Worm (Caenorhabditis elegans) whole organism, L4 larva: ENCODE measurements around the gene fln-1.

ENCODE experiments used
- ceh-20 ChIP-seq: fragments of 200-800 bp; sonication (Bioruptor generic); IDR thresholded peaks from 2 replicates; pipeline ENCODE4 v1.3.6; 2022; ENCODE audit warnings: missing genetic modification reagents, missing genetic modification characterization, missing compliant biosample characterization
- ces-1 ChIP-seq: fragments of 150-350 bp; sonication (generic microtip); optimal IDR thresholded peaks from 4 replicates; lab custom pipeline; 2014; ENCODE audit warnings: missing biosample characterization, missing genetic modification reagents, missing genetic modification characterization
- lin-13 ChIP-seq: fragments of 150-350 bp; optimal IDR thresholded peaks from 2 replicates; lab custom pipeline; 2014; ENCODE audit warnings: missing biosample characterization, missing genetic modification reagents, missing genetic modification characterization
- lin-39 ChIP-seq: fragments of 150-350 bp; optimal IDR thresholded peaks from 2 replicates; lab custom pipeline; 2014; ENCODE audit warnings: missing biosample characterization, missing genetic modification reagents, missing genetic modification characterization
- madf-9 ChIP-seq: fragments of 200-800 bp; sonication (Bioruptor generic); conservative IDR thresholded peaks from 2 replicates; pipeline ENCODE4 v1.3.6; 2022; ENCODE audit warnings: missing genetic modification reagents, missing genetic modification characterization, missing compliant biosample characterization
- mep-1 ChIP-seq: fragments of 150-350 bp; sonication (generic microtip); optimal IDR thresholded peaks from 3 replicates; lab custom pipeline; 2014; ENCODE audit warnings: missing biosample characterization, missing genetic modification characterization
- nhr-111 ChIP-seq: fragments of 200-800 bp; sonication (Bioruptor generic); optimal IDR thresholded peaks from 2 replicates; lab custom pipeline; 2018; ENCODE audit warnings: mild to moderate bottlenecking, missing genetic modification characterization, missing compliant biosample characterization

ce11 chrIV:313615-314014, 62.2 kb downstream of the fln-1 start, which contains the start of gene snai-1:
- TF ChIP-seq lin-39, result no peak
- TF ChIP-seq ceh-20 (GFP tag; lab: Robert Waterston, UW), result no peak
- TF ChIP-seq ces-1 (GFP tag; lab: Kevin White, UChicago), result no peak
- TF ChIP-seq nhr-111 (GFP tag; lab: Kevin White, UChicago), result no peak
- TF ChIP-seq madf-9 (GFP tag; lab: Robert Waterston, UW), result no peak
- no peak for TF ChIP-seq mep-1 (tag; lab: Kevin White, UChicago)
- TF ChIP-seq lin-13 (GFP tag; lab: Kevin White, UChicago), result no peak
